Fruit fly (Drosophila melanogaster) whole organism, embryonic: ENCODE measurements around the gene Arpc4.
A peak's percentile ranks its signal among the peaks of the same experiment; 100 is the strongest.

Experiments
- Aef1 ChIP-seq: fragments of 200-800 bp; sonication (Bioruptor generic); IDR thresholded peaks from 3 replicates; pipeline ENCODE4 v1.3.6; 2022; ENCODE audit warnings: missing biosample characterization, missing genetic modification characterization
- CG10543 ChIP-seq: fragments of 200-800 bp; sonication (Bioruptor generic); optimal IDR thresholded peaks from 3 replicates; lab custom pipeline; 2017; ENCODE audit warnings: missing biosample characterization, mild to moderate bottlenecking, missing genetic modification characterization, moderate library complexity
- CG1233 ChIP-seq: fragments of 200-800 bp; sonication (Bioruptor generic); optimal IDR thresholded peaks from 4 replicates; lab custom pipeline; 2018; ENCODE audit warnings: missing biosample characterization, mild to moderate bottlenecking, missing genetic modification characterization
- CG12769 ChIP-seq: fragments of 200-800 bp; sonication (Bioruptor generic); optimal IDR thresholded peaks from 2 replicates; lab custom pipeline; 2019; ENCODE audit warnings: missing biosample characterization, mild to moderate bottlenecking, missing genetic modification characterization, moderate library complexity
- CG13123 ChIP-seq: fragments of 200-800 bp; sonication (Bioruptor generic); optimal IDR thresholded peaks from 2 replicates; lab custom pipeline; 2016; ENCODE audit warnings: missing biosample characterization, missing genetic modification characterization
- CG14014 ChIP-seq: fragments of 200-800 bp; sonication (Bioruptor generic); IDR thresholded peaks from 2 replicates; pipeline ENCODE4 v1.3.6; 2022; ENCODE audit warnings: missing biosample characterization, missing genetic modification characterization
- CG18619 ChIP-seq: fragments of 200-800 bp; sonication (Bioruptor generic); optimal IDR thresholded peaks from 3 replicates; lab custom pipeline; 2017; ENCODE audit warnings: missing biosample characterization, mild to moderate bottlenecking, missing genetic modification characterization
- CG2116 ChIP-seq: fragments of 200-800 bp; sonication (Bioruptor generic); optimal IDR thresholded peaks from 3 replicates; lab custom pipeline; 2018; ENCODE audit warnings: missing biosample characterization, mild to moderate bottlenecking, missing genetic modification characterization
- CG32767 ChIP-seq: fragments of 200-800 bp; sonication (Bioruptor generic); IDR thresholded peaks from 2 replicates; pipeline ENCODE4 v1.3.6; 2022; ENCODE audit warnings: missing biosample characterization, missing genetic modification characterization
- CG33557 ChIP-seq: fragments of 200-800 bp; sonication (Bioruptor generic); optimal IDR thresholded peaks from 2 replicates; lab custom pipeline; 2019; ENCODE audit warnings: missing biosample characterization, mild to moderate bottlenecking, missing genetic modification characterization, moderate library complexity
- CG4730 ChIP-seq: fragments of 200-800 bp; sonication (Bioruptor generic); IDR thresholded peaks from 2 replicates; pipeline ENCODE4 v1.3.6; 2022; ENCODE audit warnings: missing biosample characterization, missing genetic modification characterization
- CG4854 ChIP-seq: fragments of 200-800 bp; sonication (Bioruptor generic); optimal IDR thresholded peaks from 2 replicates; lab custom pipeline; 2016; ENCODE audit warnings: missing biosample characterization, missing genetic modification characterization, inconsistent platforms
- CG6765 ChIP-seq: fragments of 200-800 bp; sonication (Bioruptor generic); optimal IDR thresholded peaks from 3 replicates; lab custom pipeline; 2017; ENCODE audit warnings: missing biosample characterization, mild to moderate bottlenecking, missing genetic modification characterization
- CG6791 ChIP-seq: fragments of 200-800 bp; sonication (Bioruptor generic); IDR thresholded peaks from 3 replicates; pipeline ENCODE4 v1.3.6; 2022; ENCODE audit warnings: missing biosample characterization, missing genetic modification characterization; ENCODE audit not compliant: partially characterized antibody
- CG8924 ChIP-seq: fragments of 200-800 bp; optimal IDR thresholded peaks from 3 replicates; lab custom pipeline; 2019; ENCODE audit warnings: missing biosample characterization, mild to moderate bottlenecking, missing genetic modification characterization, moderate library complexity
- CHES-1-like ChIP-seq: fragments of 200-800 bp; sonication (Bioruptor generic); optimal IDR thresholded peaks from 2 replicates; lab custom pipeline; 2016; ENCODE audit warnings: missing biosample characterization, missing genetic modification characterization
- Dbx ChIP-seq: fragments of 200-800 bp; sonication (Bioruptor generic); IDR thresholded peaks from 3 replicates; pipeline ENCODE4 v1.3.6; 2022; ENCODE audit warnings: missing biosample characterization, missing genetic modification characterization
- Deaf1 ChIP-seq: fragments of 200-800 bp; optimal IDR thresholded peaks from 3 replicates; lab custom pipeline; 2019; ENCODE audit warnings: missing biosample characterization, mild to moderate bottlenecking, missing genetic modification characterization, moderate library complexity
- Eip74EF ChIP-seq, 2 experiments: fragments of 200-800 bp in 1 of 2; fragments of >200 bp in 1 of 2; sonication (Bioruptor generic) in 1 of 2; optimal IDR thresholded peaks; 2 replicates each; lab custom pipeline; 2017 to 2019; ENCODE audit warnings: missing biosample characterization in 2 of 2, missing genetic modification characterization in 2 of 2, mild to moderate bottlenecking in 1 of 2, moderate library complexity in 1 of 2
- Ets65A ChIP-seq: fragments of 200-800 bp; sonication (Bioruptor generic); peaks from one replicate; lab custom pipeline; 2016; ENCODE audit warnings: missing biosample characterization, missing genetic modification characterization
- Fer1 ChIP-seq: fragments of 200-800 bp; sonication (Bioruptor generic); optimal IDR thresholded peaks from 2 replicates; lab custom pipeline; 2017; ENCODE audit warnings: missing biosample characterization, mild to moderate bottlenecking, missing genetic modification characterization
- Fer2 ChIP-seq: fragments of 200-800 bp; sonication (Bioruptor generic); optimal IDR thresholded peaks from 2 replicates; lab custom pipeline; 2018; ENCODE audit warnings: missing biosample characterization, mild to moderate bottlenecking, missing genetic modification characterization, moderate library complexity
- HHEX ChIP-seq: fragments of 200-800 bp; sonication (Bioruptor generic); optimal IDR thresholded peaks from 3 replicates; lab custom pipeline; 2017; ENCODE audit warnings: missing biosample characterization, mild to moderate bottlenecking, missing genetic modification characterization, missing genetic modification reagents
- Hey ChIP-seq: fragments of 200-800 bp; sonication (Bioruptor generic); optimal IDR thresholded peaks from 3 replicates; lab custom pipeline; 2018; ENCODE audit warnings: missing biosample characterization, mild to moderate bottlenecking, missing genetic modification characterization
- HmgD ChIP-seq: fragments of 200-800 bp; sonication (Bioruptor generic); optimal IDR thresholded peaks from 3 replicates; lab custom pipeline; 2016; ENCODE audit warnings: missing biosample characterization, missing genetic modification characterization
- NC2α ChIP-seq: fragments of 200-800 bp; sonication (Bioruptor generic); optimal IDR thresholded peaks from 2 replicates; lab custom pipeline; 2016; ENCODE audit warnings: missing biosample characterization, missing genetic modification characterization
- NC2β ChIP-seq: fragments of 200-800 bp; sonication (Bioruptor generic); optimal IDR thresholded peaks from 2 replicates; lab custom pipeline; 2016; ENCODE audit warnings: missing biosample characterization, missing genetic modification characterization
- NFAT ChIP-seq: fragments of 200-800 bp; sonication (Bioruptor generic); IDR thresholded peaks from 2 replicates; pipeline ENCODE4 v1.3.6; 2022; ENCODE audit warnings: missing biosample characterization, missing genetic modification characterization
- Nf-YC ChIP-seq: fragments of 200-800 bp; optimal IDR thresholded peaks from 3 replicates; lab custom pipeline; 2019; ENCODE audit warnings: missing biosample characterization, mild to moderate bottlenecking, missing genetic modification characterization, moderate library complexity
- Sox102F ChIP-seq: fragments of 200-800 bp; sonication (Bioruptor generic); optimal IDR thresholded peaks from 2 replicates; lab custom pipeline; 2018; ENCODE audit warnings: missing biosample characterization, mild to moderate bottlenecking, missing genetic modification characterization, moderate library complexity
- cg ChIP-seq: fragments of 200-800 bp; sonication (Bioruptor generic); optimal IDR thresholded peaks from 3 replicates; lab custom pipeline; 2019; ENCODE audit warnings: missing biosample characterization, mild to moderate bottlenecking, missing genetic modification characterization, moderate library complexity
- chm ChIP-seq: fragments of 200-800 bp; sonication (Bioruptor generic); IDR thresholded peaks from 2 replicates; pipeline ENCODE4 v1.3.6; 2022; ENCODE audit warnings: missing biosample characterization, missing genetic modification characterization
- ci ChIP-seq: fragments of 200-800 bp; sonication (Bioruptor generic); IDR thresholded peaks from 3 replicates; pipeline ENCODE4 v1.3.6; 2022; ENCODE audit warnings: missing biosample characterization, missing genetic modification characterization
- cwo ChIP-seq: fragments of 200-800 bp; sonication (Bioruptor generic); optimal IDR thresholded peaks from 3 replicates; lab custom pipeline; 2017; ENCODE audit warnings: missing biosample characterization, missing genetic modification characterization, mild to moderate bottlenecking, moderate library complexity, missing genetic modification reagents
- eve ChIP-seq, 2 experiments: fragments of >200 bp; optimal IDR thresholded peaks; 2 replicates each; lab custom pipeline; 2017; ENCODE audit warnings: missing biosample characterization in 2 of 2, missing genetic modification characterization in 2 of 2
- exex ChIP-seq: fragments of 200-800 bp; sonication (Bioruptor generic); optimal IDR thresholded peaks from 4 replicates; lab custom pipeline; 2018; ENCODE audit warnings: missing biosample characterization, mild to moderate bottlenecking, missing genetic modification characterization, moderate library complexity
- fd64A ChIP-seq: fragments of 200-800 bp; sonication (Bioruptor generic); optimal IDR thresholded peaks from 3 replicates; lab custom pipeline; 2018; ENCODE audit warnings: missing biosample characterization, mild to moderate bottlenecking, missing genetic modification characterization
- fu2 ChIP-seq: fragments of 200-800 bp; sonication (Bioruptor generic); optimal IDR thresholded peaks from 2 replicates; lab custom pipeline; 2016; ENCODE audit warnings: missing biosample characterization, missing genetic modification characterization
- gsb ChIP-seq: fragments of 200-800 bp; sonication (Bioruptor generic); IDR thresholded peaks from 2 replicates; pipeline ENCODE4 v1.3.6; 2022; ENCODE audit warnings: missing biosample characterization, missing genetic modification characterization
- gsb-n ChIP-seq: fragments of 200-800 bp; sonication (Bioruptor generic); optimal IDR thresholded peaks from 3 replicates; lab custom pipeline; 2018; ENCODE audit warnings: missing biosample characterization, mild to moderate bottlenecking, missing genetic modification characterization
- kni ChIP-seq: fragments of 200-800 bp; sonication (Bioruptor generic); optimal IDR thresholded peaks from 3 replicates; lab custom pipeline; 2017; ENCODE audit warnings: mild to moderate bottlenecking, missing biosample characterization, missing genetic modification reagents, missing genetic modification characterization
- lbe ChIP-seq: fragments of 200-800 bp; sonication (Bioruptor generic); optimal IDR thresholded peaks from 2 replicates; lab custom pipeline; 2016; ENCODE audit warnings: missing biosample characterization, mild to moderate bottlenecking, missing genetic modification characterization
- mirr ChIP-seq: fragments of 200-800 bp; sonication (Bioruptor generic); optimal IDR thresholded peaks from 3 replicates; lab custom pipeline; 2018; ENCODE audit warnings: missing biosample characterization, mild to moderate bottlenecking, missing genetic modification characterization
- repo ChIP-seq: fragments of 200-800 bp; sonication (Bioruptor generic); optimal IDR thresholded peaks from 2 replicates; lab custom pipeline; 2016; ENCODE audit warnings: missing biosample characterization, missing genetic modification characterization
- sens ChIP-seq: fragments of 200-800 bp; sonication (Bioruptor generic); peaks from one replicate; lab custom pipeline; 2016; ENCODE audit warnings: missing biosample characterization, missing genetic modification characterization
- sob ChIP-seq: fragments of 200-800 bp; sonication (Bioruptor generic); IDR thresholded peaks from 2 replicates; pipeline ENCODE4 v1.3.6; 2022; ENCODE audit warnings: missing biosample characterization, missing genetic modification characterization
- sug ChIP-seq: fragments of 200-800 bp; optimal IDR thresholded peaks from 2 replicates; lab custom pipeline; 2019; ENCODE audit warnings: missing biosample characterization, mild to moderate bottlenecking, missing genetic modification characterization, moderate library complexity
- tio ChIP-seq: fragments of 200-800 bp; sonication (Bioruptor generic); optimal IDR thresholded peaks from 2 replicates; lab custom pipeline; 2017; ENCODE audit warnings: missing biosample characterization, missing genetic modification characterization, inconsistent platforms
- unpg ChIP-seq: fragments of 200-800 bp; sonication (Bioruptor generic); optimal IDR thresholded peaks from 3 replicates; lab custom pipeline; 2018; ENCODE audit warnings: missing biosample characterization, mild to moderate bottlenecking, missing genetic modification characterization, moderate library complexity

Gene Arpc4

DNA sequence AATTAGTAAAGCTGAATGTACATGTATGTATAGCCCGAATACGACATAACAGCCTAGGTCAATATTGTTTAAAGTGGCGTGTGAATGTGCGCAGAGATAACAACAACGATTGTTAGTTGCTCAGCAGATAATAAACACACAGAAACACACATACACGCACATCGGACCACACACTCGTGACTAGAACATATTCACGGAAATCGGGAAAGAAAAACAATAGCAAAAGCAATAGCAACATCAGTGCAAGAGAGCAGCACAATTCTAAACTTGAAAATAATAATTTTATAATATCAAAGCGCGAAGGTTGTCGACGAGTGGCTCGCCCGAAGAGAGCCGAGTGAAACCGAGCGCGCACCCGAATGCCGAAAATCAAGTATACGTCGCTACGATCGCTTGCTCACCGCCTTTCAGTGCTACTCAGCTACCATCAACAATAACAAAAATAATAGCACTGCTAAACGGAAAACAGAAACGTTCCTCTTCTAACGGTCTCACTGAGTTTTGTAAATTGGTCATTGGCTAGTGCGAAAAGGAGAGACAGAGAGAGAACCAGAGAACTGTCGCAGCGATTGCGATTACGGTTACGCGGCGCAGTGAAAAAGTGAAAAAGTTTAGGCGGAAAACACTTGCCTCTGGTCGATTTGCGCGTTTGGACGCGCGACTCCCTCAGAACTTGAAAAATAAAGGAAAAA is 41.9 kb upstream of the Arpc4 start (continued):
- TF ChIP-seq CG33557, result peak; percentile 36
- TF ChIP-seq CG18619, result peak; percentile 26
- peak in 1 of 2 experiments; percentile 88 for TF ChIP-seq Eip74EF (GFP tag; optimal IDR thresholded peaks at IDR 0.05; lab: Kevin White, UChicago)
- TF ChIP-seq cg (GFP tag; lab: Kevin White, UChicago), result peak; percentile 60
- TF ChIP-seq Aef1 (GFP tag; lab: Robert Waterston, UW), result peak; percentile 17; the same call in 1 of the 3 replicates
- peak; percentile 88 for TF ChIP-seq sug (tag; lab: Kevin White, UChicago)
- TF ChIP-seq sob (GFP tag; lab: Robert Waterston, UW), result 0 out of 2 replicates have a peak, but pooled peaks have one; percentile 5
- TF ChIP-seq ci (GFP tag; lab: Robert Waterston, UW), result peak; percentile 31; the same call in 1 of the 3 replicates
- TF ChIP-seq CG32767 (GFP tag; lab: Robert Waterston, UW), result 0 out of 2 replicates have a peak, but pooled peaks have one; percentile 22
- TF ChIP-seq fu2 (GFP tag; lab: Kevin White, UChicago), result no peak
- TF ChIP-seq CG2116 (GFP tag; lab: Kevin White, UChicago), result peak; percentile 18
- TF ChIP-seq CG4854, result no peak
- TF ChIP-seq kni (GFP tag; lab: Kevin White, UChicago), result peak; percentile 37
- peak; percentile 89 for TF ChIP-seq cwo
- peak; percentile 1 for TF ChIP-seq Sox102F (GFP tag; lab: Kevin White, UChicago)
- TF ChIP-seq CG1233 (GFP tag; lab: Kevin White, UChicago), result peak; percentile 2
- TF ChIP-seq Nf-YC (tag; lab: Kevin White, UChicago), result peak; percentile 57
- TF ChIP-seq exex (tag; lab: Kevin White, UChicago), result peak; percentile 88
- TF ChIP-seq CG12769, result peak; percentile 70
- TF ChIP-seq gsb (GFP tag; lab: Robert Waterston, UW), result no peak
- TF ChIP-seq Deaf1, result peak; percentile 99
- peak; percentile 2 for TF ChIP-seq NC2β (GFP tag; lab: Kevin White, UChicago)
- TF ChIP-seq fd64A, result no peak
- TF ChIP-seq CG8924, result peak; percentile 37
- peak; percentile 5 for TF ChIP-seq CG6765 (GFP tag; lab: Kevin White, UChicago)
- TF ChIP-seq CG14014, result peak; percentile 11; the same call in 1 of the 2 replicates
- no peak for TF ChIP-seq CG4730 (GFP tag; lab: Robert Waterston, UW)
- TF ChIP-seq mirr (GFP tag; lab: Kevin White, UChicago), result peak; percentile 98
- TF ChIP-seq Fer1 (GFP tag; lab: Kevin White, UChicago), result peak; percentile 57
- peak; percentile 0 for TF ChIP-seq CHES-1-like (GFP tag; lab: Kevin White, UChicago)
- no peak for TF ChIP-seq chm (GFP tag; lab: Robert Waterston, UW)
- 0 out of 3 replicates have a peak, but pooled peaks have one; percentile 13 for TF ChIP-seq CG6791 (GFP tag; lab: Robert Waterston, UW)
- TF ChIP-seq Fer2 (tag; lab: Kevin White, UChicago), result peak; percentile 7
- no peak for TF ChIP-seq CG13123 (GFP tag; lab: Kevin White, UChicago)
- TF ChIP-seq gsb-n (tag; lab: Kevin White, UChicago), result peak; percentile 1
- no peak; the same call in 2 of the 3 replicates for TF ChIP-seq Dbx (GFP tag; lab: Robert Waterston, UW)
- TF ChIP-seq NFAT (GFP tag; lab: Robert Waterston, UW), result peak; percentile 14; the same call in 1 of the 2 replicates
- peak; percentile 95 for TF ChIP-seq CG10543 (GFP tag; lab: Kevin White, UChicago)
- no peak for TF ChIP-seq repo
- peak; percentile 83 for TF ChIP-seq sens
- TF ChIP-seq HHEX (GFP tag; lab: Kevin White, UChicago), result peak; percentile 45
- TF ChIP-seq eve (GFP tag; optimal IDR thresholded peaks at IDR 0.05; lab: Kevin White, UChicago), result peak in 1 of 2 experiments; percentile 88
- no peak for TF ChIP-seq NC2α
- TF ChIP-seq unpg (GFP tag; lab: Kevin White, UChicago), result peak; percentile 15
- peak; percentile 24 for TF ChIP-seq lbe (GFP tag; lab: Kevin White, UChicago)
- peak; percentile 60 for TF ChIP-seq Ets65A (GFP tag; lab: Kevin White, UChicago)
- TF ChIP-seq tio (GFP tag; lab: Kevin White, UChicago), result no peak
- no peak for TF ChIP-seq HmgD (GFP tag; lab: Kevin White, UChicago)
- peak; percentile 73 for TF ChIP-seq Hey (tag; lab: Kevin White, UChicago)
